Worm (Caenorhabditis elegans): ENCODE results near the gene F54D5.3.

Gene F54D5.3

DNA sequence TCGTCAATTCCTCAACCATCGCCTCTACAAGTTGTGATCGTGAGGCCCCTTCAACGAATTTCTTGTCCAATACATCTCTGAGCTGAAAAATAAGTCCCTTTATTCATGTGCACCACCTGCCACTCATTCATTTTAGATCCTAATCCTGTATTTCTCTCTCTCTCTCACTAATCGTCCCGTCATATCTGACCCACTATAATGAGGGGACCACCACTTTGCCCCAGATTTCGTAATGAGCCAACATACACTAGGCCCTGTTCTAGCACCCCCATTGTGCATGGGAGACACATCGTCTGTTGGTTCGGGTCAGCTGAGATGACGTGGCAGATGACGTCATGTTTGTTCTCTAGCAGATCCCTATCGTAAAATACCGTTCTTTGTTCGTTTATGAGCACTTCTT lies 36.2 kb upstream of the F54D5.3 start (continued):
- no peak for TF ChIP-seq unc-39 (tag; optimal IDR thresholded peaks at IDR 0.05)

DNA sequence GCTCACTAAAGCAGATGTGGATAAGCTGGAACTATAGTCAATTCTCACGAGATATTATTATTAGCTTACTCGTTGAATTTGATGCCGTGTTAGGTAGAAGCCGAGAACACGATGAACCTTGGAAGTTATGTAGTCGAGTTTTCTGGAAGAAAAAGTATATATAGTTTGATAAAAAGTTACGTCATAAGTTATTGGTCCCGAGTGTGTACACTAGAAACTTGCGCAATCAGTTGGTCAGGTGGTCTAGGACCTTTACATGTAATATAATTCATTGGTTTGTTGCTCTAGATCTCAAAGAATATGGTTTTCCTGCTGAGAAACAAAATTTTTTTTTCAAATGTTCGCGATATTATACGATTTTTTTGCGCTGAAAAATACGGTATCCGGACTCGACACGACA lies 35.7 kb upstream of the F54D5.3 start:
- TF ChIP-seq blmp-1 (tag; optimal IDR thresholded peaks at IDR 0.05) (no peak), zip-8 (tag; optimal IDR thresholded peaks at IDR 0.05) (peak; percentile 99)

DNA sequence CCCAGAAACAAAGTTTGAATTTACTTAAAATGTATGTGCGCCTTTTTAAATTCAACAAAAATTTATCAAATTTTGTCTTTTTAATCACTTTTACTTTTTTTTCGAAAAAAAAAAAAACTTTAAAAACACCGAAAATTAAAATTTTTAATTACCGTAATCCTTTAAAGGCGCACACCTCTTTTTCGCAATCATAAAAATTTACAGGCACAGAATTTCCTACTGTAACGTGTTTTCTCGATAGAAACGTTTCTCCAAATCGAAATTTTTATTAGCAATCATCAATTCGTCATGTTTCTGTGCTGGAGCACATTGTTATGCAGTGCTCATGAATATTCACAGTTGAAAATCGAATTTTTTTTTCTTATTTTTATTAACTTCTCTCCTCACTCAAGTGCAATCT lies 35.1 kb upstream of the F54D5.3 start:
- TF ChIP-seq bed-3 (GFP tag; optimal IDR thresholded peaks at IDR 0.05) (no peak), ces-1 (GFP tag; optimal IDR thresholded peaks at IDR 0.05) (peak; percentile 36)

DNA sequence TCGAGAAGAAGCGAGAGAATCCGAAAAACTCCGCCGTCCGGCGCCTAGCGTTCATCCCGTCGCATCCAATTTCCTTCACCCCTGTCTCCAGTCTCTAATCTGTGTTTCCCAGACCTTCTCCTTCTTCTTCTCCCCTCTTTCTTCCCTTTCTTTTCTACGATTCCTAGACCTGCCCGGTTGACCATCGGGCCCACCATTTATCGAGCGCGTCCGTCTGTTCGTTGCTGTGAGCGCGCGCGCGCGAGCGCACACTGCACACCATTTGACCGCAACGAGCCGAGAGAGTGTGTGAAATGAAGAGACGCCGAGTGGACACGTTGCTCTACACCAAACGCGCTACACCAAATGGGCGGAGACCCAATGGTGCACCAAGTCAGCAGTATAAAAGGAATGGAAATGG lies 34.5 kb upstream of the F54D5.3 start:
- TF ChIP-seq unc-39 (tag; optimal IDR thresholded peaks at IDR 0.05) = no peak
- TF ChIP-seq unc-62 (GFP tag; optimal IDR thresholded peaks at IDR 0.05) = peak; percentile 67
- TF ChIP-seq sptf-1 (tag; optimal IDR thresholded peaks at IDR 0.05) = peak; percentile 89
- TF ChIP-seq tbx-8 (GFP tag; optimal IDR thresholded peaks at IDR 0.05) = no peak
- no peak for TF ChIP-seq M03D4.4 (tag; optimal IDR thresholded peaks at IDR 0.05)
- no peak for TF ChIP-seq blmp-1 (tag; optimal IDR thresholded peaks at IDR 0.05)
- TF ChIP-seq nhr-76 (tag; optimal IDR thresholded peaks at IDR 0.05) = no peak
- no peak for TF ChIP-seq flh-1 (GFP tag; optimal IDR thresholded peaks at IDR 0.05)
- TF ChIP-seq mab-5 (tag; optimal IDR thresholded peaks at IDR 0.05) = no peak
- no peak for TF ChIP-seq pha-4 (tag; optimal IDR thresholded peaks at IDR 0.05)
- peak; percentile 62 for TF ChIP-seq mep-1 (tag; optimal IDR thresholded peaks at IDR 0.05)
- TF ChIP-seq cnd-1 (tag; optimal IDR thresholded peaks at IDR 0.05) = peak; percentile 52
- no peak for TF ChIP-seq zip-8 (tag; optimal IDR thresholded peaks at IDR 0.05)
- TF ChIP-seq nhr-237 (tag; optimal IDR thresholded peaks at IDR 0.05) = no peak
- TF ChIP-seq sem-2 (GFP tag; optimal IDR thresholded peaks at IDR 0.05) = no peak
- peak; percentile 60 for TF ChIP-seq hlh-1 (tag; optimal IDR thresholded peaks at IDR 0.05)
- no peak for TF ChIP-seq drap-1 (GFP tag; optimal IDR thresholded peaks at IDR 0.05)
- peak; percentile 40 for TF ChIP-seq mls-2 (tag; optimal IDR thresholded peaks at IDR 0.05)
- no peak for TF ChIP-seq lin-32 (GFP tag; optimal IDR thresholded peaks at IDR 0.05)
- peak; percentile 46 for TF ChIP-seq nhr-2 (tag; optimal IDR thresholded peaks at IDR 0.05)
- TF ChIP-seq ham-2 (GFP tag; optimal IDR thresholded peaks at IDR 0.05) = peak; percentile 37
- TF ChIP-seq ces-1 (GFP tag; optimal IDR thresholded peaks at IDR 0.05) = no peak
- no peak for TF ChIP-seq ztf-11 (tag; optimal IDR thresholded peaks at IDR 0.05)
- no peak for TF ChIP-seq snpc-4 (tag; optimal IDR thresholded peaks at IDR 0.05)
- TF ChIP-seq ceh-43 (GFP tag; optimal IDR thresholded peaks at IDR 0.05) = no peak
- TF ChIP-seq nhr-12 (tag; optimal IDR thresholded peaks at IDR 0.05) = no peak
- TF ChIP-seq unc-120 (tag; optimal IDR thresholded peaks at IDR 0.05; ENCODE audit: poor library complexity, severe bottlenecking) = peak; percentile 6
- no peak for TF ChIP-seq lsy-2 (tag; optimal IDR thresholded peaks at IDR 0.05)
- TF ChIP-seq nhr-28 (tag; optimal IDR thresholded peaks at IDR 0.05) = no peak
- TF ChIP-seq ceh-83 (GFP tag; optimal IDR thresholded peaks at IDR 0.05) = no peak
- no peak for TF ChIP-seq lin-13 (tag; optimal IDR thresholded peaks at IDR 0.05)
- TF ChIP-seq elt-3 (tag; optimal IDR thresholded peaks at IDR 0.05) = no peak
- peak; percentile 76 for TF ChIP-seq ceh-39 (tag; optimal IDR thresholded peaks at IDR 0.05)
- no peak for TF ChIP-seq elt-1 (tag; optimal IDR thresholded peaks at IDR 0.05; ENCODE audit: borderline replicate concordance, insufficient read depth)
- TF ChIP-seq bed-3 (GFP tag; optimal IDR thresholded peaks at IDR 0.05) = no peak

DNA sequence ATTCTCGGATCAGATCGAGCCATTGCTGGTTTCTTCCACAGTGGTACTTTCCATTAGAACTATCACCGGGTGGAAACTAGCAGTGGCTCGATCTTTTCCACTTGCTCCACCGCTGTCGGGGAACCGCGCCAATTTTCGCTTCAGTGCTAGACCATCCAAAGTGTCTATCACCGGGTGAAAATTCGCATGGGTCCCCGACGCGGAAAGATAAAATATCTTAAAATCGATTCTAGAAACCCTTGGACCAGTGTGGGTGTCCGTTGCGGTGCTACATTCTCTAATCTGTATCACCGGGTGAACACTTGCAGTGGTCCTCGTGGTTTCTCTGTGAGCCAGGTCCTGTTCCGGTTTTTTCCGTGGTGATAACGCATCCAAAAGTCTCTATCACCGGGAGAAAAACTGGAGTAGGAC lies 34.0 kb upstream of the F54D5.3 start:
- TF ChIP-seq ham-2 (GFP tag; optimal IDR thresholded peaks at IDR 0.05) (no peak), lin-13 (tag; optimal IDR thresholded peaks at IDR 0.05) (no peak), pha-4 (tag; optimal IDR thresholded peaks at IDR 0.05) (no peak), M03D4.4 (tag; optimal IDR thresholded peaks at IDR 0.05) (peak; percentile 34), flh-1 (GFP tag; optimal IDR thresholded peaks at IDR 0.05) (no peak), bed-3 (GFP tag; optimal IDR thresholded peaks at IDR 0.05) (no peak), drap-1 (GFP tag; optimal IDR thresholded peaks at IDR 0.05) (no peak), hlh-1 (tag; optimal IDR thresholded peaks at IDR 0.05) (no peak), nhr-237 (tag; optimal IDR thresholded peaks at IDR 0.05) (no peak), zip-8 (tag; optimal IDR thresholded peaks at IDR 0.05) (no peak), elt-3 (tag; optimal IDR thresholded peaks at IDR 0.05) (no peak), tbx-8 (GFP tag; optimal IDR thresholded peaks at IDR 0.05) (peak; percentile 35), ceh-43 (GFP tag; optimal IDR thresholded peaks at IDR 0.05) (no peak), blmp-1 (tag; optimal IDR thresholded peaks at IDR 0.05) (no peak), ztf-11 (tag; optimal IDR thresholded peaks at IDR 0.05) (no peak), nhr-12 (tag; optimal IDR thresholded peaks at IDR 0.05) (no peak), mab-5 (tag; optimal IDR thresholded peaks at IDR 0.05) (no peak), nhr-28 (tag; optimal IDR thresholded peaks at IDR 0.05) (no peak), sem-2 (GFP tag; optimal IDR thresholded peaks at IDR 0.05) (peak; percentile 60), ceh-83 (GFP tag; optimal IDR thresholded peaks at IDR 0.05) (peak; percentile 86), nhr-2 (tag; optimal IDR thresholded peaks at IDR 0.05) (no peak), elt-1 (tag; optimal IDR thresholded peaks at IDR 0.05; ENCODE audit: borderline replicate concordance, insufficient read depth) (no peak), unc-62 (GFP tag; optimal IDR thresholded peaks at IDR 0.05) (no peak), cnd-1 (tag; optimal IDR thresholded peaks at IDR 0.05) (no peak), lsy-2 (tag; optimal IDR thresholded peaks at IDR 0.05) (no peak), mls-2 (tag; optimal IDR thresholded peaks at IDR 0.05) (peak; percentile 27)
